Fruit fly (Drosophila melanogaster) whole organism: Measurements from ENCODE around the gene Fancd2.

Source experiments
- Dll ChIP-seq: fragments of >200 bp; optimal IDR thresholded peaks from 2 replicates; lab custom pipeline; 2017
- pan ChIP-seq: fragments of >200 bp; optimal IDR thresholded peaks from 2 replicates; lab custom pipeline; 2017
- usp ChIP-seq: fragments of >200 bp; optimal IDR thresholded peaks from 2 replicates; lab custom pipeline; 2017; ENCODE audit warnings: missing biosample characterization, missing genetic modification characterization, mixed read lengths

- TF ChIP-seq pan (lab: Kevin White, UChicago) (no peak), Dll (no peak), usp (GFP tag; lab: Kevin White, UChicago) (no peak)
Measured at dm6 chr3R:20826929-20827328, 10.9 kb upstream of the Fancd2 start.
